Fruit fly (Drosophila melanogaster) whole organism: Measurements from ENCODE around the gene CG15696.

Experiments
- pan ChIP-seq: fragments of >200 bp; optimal IDR thresholded peaks from 2 replicates; lab custom pipeline; 2017
- psq ChIP-seq: fragments of >200 bp; optimal IDR thresholded peaks from 2 replicates; lab custom pipeline; 2017
- usp ChIP-seq: fragments of >200 bp; optimal IDR thresholded peaks from 2 replicates; lab custom pipeline; 2017; ENCODE audit warnings: missing biosample characterization, missing genetic modification characterization, mixed read lengths

dm6 chr3R:20846316-20846715 is 552 bp upstream of the CG15696 start:
- TF ChIP-seq psq (lab: Kevin White, UChicago) (no peak), pan (no peak), usp (GFP tag; lab: Kevin White, UChicago) (no peak)
